Fruit fly (Drosophila melanogaster) whole organism, embryonic: ENCODE measurements around the gene CG9747.

Experiments
- ATbp ChIP-seq: fragments of 200-800 bp; sonication (Bioruptor generic); optimal IDR thresholded peaks from 2 replicates; lab custom pipeline; 2017; ENCODE audit warnings: missing biosample characterization, mild to moderate bottlenecking, missing genetic modification characterization, missing genetic modification reagents
- Blimp-1 ChIP-seq: fragments of 200-800 bp; sonication (Bioruptor generic); optimal IDR thresholded peaks from 3 replicates; lab custom pipeline; 2018; ENCODE audit warnings: missing biosample characterization, missing genetic modification characterization, mild to moderate bottlenecking, moderate library complexity, missing genetic modification reagents
- CG10209 ChIP-seq: fragments of 200-800 bp; sonication (Bioruptor generic); optimal IDR thresholded peaks from 3 replicates; lab custom pipeline; 2017; ENCODE audit warnings: missing biosample characterization, mild to moderate bottlenecking, missing genetic modification characterization, missing genetic modification reagents
- CG11504 ChIP-seq: fragments of 200-800 bp; sonication (Bioruptor generic); optimal IDR thresholded peaks from 3 replicates; lab custom pipeline; 2019; ENCODE audit warnings: missing biosample characterization, mild to moderate bottlenecking, missing genetic modification characterization, moderate library complexity
- CG12391 ChIP-seq: fragments of 200-800 bp; sonication (Bioruptor generic); optimal IDR thresholded peaks from 3 replicates; lab custom pipeline; 2018; ENCODE audit warnings: missing biosample characterization, mild to moderate bottlenecking, missing genetic modification characterization, moderate library complexity
- CG13424 ChIP-seq: fragments of 200-800 bp; sonication (Bioruptor generic); optimal IDR thresholded peaks from 2 replicates; lab custom pipeline; 2019; ENCODE audit warnings: missing biosample characterization, mild to moderate bottlenecking, missing genetic modification characterization, moderate library complexity
- CG14710 ChIP-seq: fragments of 200-800 bp; sonication (Bioruptor generic); optimal IDR thresholded peaks from 3 replicates; lab custom pipeline; 2019; ENCODE audit warnings: missing biosample characterization, mild to moderate bottlenecking, missing genetic modification characterization, moderate library complexity
- CG15269 ChIP-seq: fragments of 200-800 bp; sonication (Bioruptor generic); optimal IDR thresholded peaks from 2 replicates; lab custom pipeline; 2018; ENCODE audit warnings: missing biosample characterization, mild to moderate bottlenecking, missing genetic modification characterization, moderate library complexity
- CG1529 ChIP-seq: fragments of 200-800 bp; sonication (Bioruptor generic); optimal IDR thresholded peaks from 3 replicates; lab custom pipeline; 2018; ENCODE audit warnings: missing biosample characterization, missing genetic modification characterization
- CG15601 ChIP-seq: fragments of 200-800 bp; sonication (Bioruptor generic); optimal IDR thresholded peaks from 3 replicates; lab custom pipeline; 2019; ENCODE audit warnings: missing biosample characterization, mild to moderate bottlenecking, missing genetic modification characterization, moderate library complexity
- CG18764 ChIP-seq: fragments of 200-800 bp; sonication (Bioruptor generic); optimal IDR thresholded peaks from 3 replicates; lab custom pipeline; 2016; ENCODE audit warnings: missing biosample characterization, missing genetic modification characterization
- CG2116 ChIP-seq: fragments of 200-800 bp; sonication (Bioruptor generic); optimal IDR thresholded peaks from 3 replicates; lab custom pipeline; 2018; ENCODE audit warnings: missing biosample characterization, mild to moderate bottlenecking, missing genetic modification characterization
- CG2120 ChIP-seq: fragments of 200-800 bp; sonication (Bioruptor generic); optimal IDR thresholded peaks from 3 replicates; lab custom pipeline; 2016; ENCODE audit warnings: missing biosample characterization, missing genetic modification characterization
- CG2129 ChIP-seq: fragments of 200-800 bp; sonication (Bioruptor generic); IDR thresholded peaks from 2 replicates; pipeline ENCODE4 v1.3.6; 2022; ENCODE audit warnings: missing biosample characterization, missing genetic modification characterization; ENCODE audit not compliant: partially characterized antibody
- CG3281 ChIP-seq: fragments of 200-800 bp; sonication (Bioruptor generic); optimal IDR thresholded peaks from 3 replicates; lab custom pipeline; 2017; ENCODE audit warnings: missing biosample characterization, mild to moderate bottlenecking, missing genetic modification characterization
- CG6175 ChIP-seq: fragments of 200-800 bp; sonication (Bioruptor generic); IDR thresholded peaks from 3 replicates; pipeline ENCODE4 v1.3.6; 2022; ENCODE audit warnings: missing biosample characterization, missing genetic modification characterization
- CG8388 ChIP-seq: fragments of 200-800 bp; sonication (Bioruptor generic); optimal IDR thresholded peaks from 2 replicates; lab custom pipeline; 2019; ENCODE audit warnings: missing biosample characterization, mild to moderate bottlenecking, missing genetic modification characterization, moderate library complexity
- CG8478 ChIP-seq: fragments of >200 bp; optimal IDR thresholded peaks from 2 replicates; lab custom pipeline; 2018
- CG9817 ChIP-seq: fragments of 200-800 bp; sonication (Bioruptor generic); optimal IDR thresholded peaks from 2 replicates; lab custom pipeline; 2018; ENCODE audit warnings: missing biosample characterization, mild to moderate bottlenecking, missing genetic modification characterization, moderate library complexity
- Dbx ChIP-seq: fragments of 200-800 bp; sonication (Bioruptor generic); IDR thresholded peaks from 3 replicates; pipeline ENCODE4 v1.3.6; 2022; ENCODE audit warnings: missing biosample characterization, missing genetic modification characterization
- Fer1 ChIP-seq: fragments of 200-800 bp; sonication (Bioruptor generic); optimal IDR thresholded peaks from 2 replicates; lab custom pipeline; 2017; ENCODE audit warnings: missing biosample characterization, mild to moderate bottlenecking, missing genetic modification characterization
- Fer3 ChIP-seq: fragments of 200-800 bp; sonication (Bioruptor generic); optimal IDR thresholded peaks from 2 replicates; lab custom pipeline; 2018; ENCODE audit warnings: missing biosample characterization, mild to moderate bottlenecking, missing genetic modification characterization, moderate library complexity
- H2.0 ChIP-seq: fragments of 200-800 bp; sonication (Bioruptor generic); IDR thresholded peaks from 2 replicates; pipeline ENCODE4 v1.3.6; 2022; ENCODE audit warnings: missing biosample characterization, missing genetic modification characterization
- Hand ChIP-seq: fragments of 200-800 bp; sonication (Bioruptor generic); optimal IDR thresholded peaks from 2 replicates; lab custom pipeline; 2017; ENCODE audit warnings: mild to moderate bottlenecking, missing biosample characterization, missing genetic modification reagents, missing genetic modification characterization
- HmgZ ChIP-seq: fragments of 200-800 bp; sonication (Bioruptor generic); optimal IDR thresholded peaks from 2 replicates; lab custom pipeline; 2018; ENCODE audit warnings: missing biosample characterization, mild to moderate bottlenecking, missing genetic modification characterization
- Hr51 ChIP-seq, 2 experiments: fragments of 200-800 bp; sonication (Bioruptor generic); optimal IDR thresholded peaks; 2 replicates in 1 of 2; 3 replicates in 1 of 2; lab custom pipeline; 2016 to 2018; ENCODE audit warnings: missing biosample characterization in 2 of 2, missing genetic modification characterization in 2 of 2, mild to moderate bottlenecking in 1 of 2, moderate library complexity in 1 of 2
- Lim3 ChIP-seq: fragments of 200-800 bp; sonication (Bioruptor generic); IDR thresholded peaks from 2 replicates; pipeline ENCODE4 v1.3.6; 2022; ENCODE audit warnings: missing biosample characterization, missing genetic modification characterization
- MBD-R2 ChIP-seq: fragments of 200-800 bp; sonication (Bioruptor generic); IDR thresholded peaks from 2 replicates; pipeline ENCODE4 v1.3.6; 2022; ENCODE audit warnings: missing biosample characterization, missing genetic modification characterization
- ab ChIP-seq: fragments of 200-800 bp; sonication (Bioruptor generic); optimal IDR thresholded peaks from 2 replicates; lab custom pipeline; 2016; ENCODE audit warnings: missing biosample characterization, missing genetic modification characterization
- ato ChIP-seq: fragments of 200-800 bp; sonication (Bioruptor generic); IDR thresholded peaks from 2 replicates; pipeline ENCODE4 v1.3.6; 2022; ENCODE audit warnings: missing biosample characterization, missing genetic modification characterization; ENCODE audit not compliant: partially characterized antibody
- caup ChIP-seq: fragments of 200-800 bp; sonication (Bioruptor generic); optimal IDR thresholded peaks from 3 replicates; lab custom pipeline; 2017; ENCODE audit warnings: missing biosample characterization, mild to moderate bottlenecking, missing genetic modification characterization, moderate library complexity; ENCODE audit not compliant: severe bottlenecking
- chif ChIP-seq, 2 experiments: fragments of 200-800 bp; sonication (Bioruptor generic); optimal IDR thresholded peaks; 3 replicates each; lab custom pipeline; 2016; ENCODE audit warnings: missing biosample characterization in 2 of 2, missing genetic modification characterization in 2 of 2
- fd3F ChIP-seq: fragments of 200-800 bp; sonication (Bioruptor generic); optimal IDR thresholded peaks from 2 replicates; lab custom pipeline; 2018; ENCODE audit warnings: missing biosample characterization, mild to moderate bottlenecking, missing genetic modification characterization, moderate library complexity
- gcm ChIP-seq: fragments of 200-800 bp; sonication (Bioruptor generic); optimal IDR thresholded peaks from 2 replicates; lab custom pipeline; 2019; ENCODE audit warnings: missing biosample characterization, mild to moderate bottlenecking, missing genetic modification characterization, moderate library complexity
- gsb-n ChIP-seq: fragments of 200-800 bp; sonication (Bioruptor generic); optimal IDR thresholded peaks from 3 replicates; lab custom pipeline; 2018; ENCODE audit warnings: missing biosample characterization, mild to moderate bottlenecking, missing genetic modification characterization
- ind ChIP-seq: fragments of 200-800 bp; sonication (Bioruptor generic); optimal IDR thresholded peaks from 3 replicates; lab custom pipeline; 2016; ENCODE audit warnings: missing biosample characterization, missing genetic modification characterization
- mam ChIP-seq: fragments of 200-800 bp; sonication (Bioruptor generic); optimal IDR thresholded peaks from 3 replicates; lab custom pipeline; 2016; ENCODE audit warnings: missing biosample characterization, missing genetic modification characterization
- onecut ChIP-seq: fragments of 200-800 bp; sonication (Bioruptor generic); IDR thresholded peaks from 2 replicates; pipeline ENCODE4 v1.3.6; 2022; ENCODE audit warnings: missing biosample characterization, missing genetic modification characterization
- otp ChIP-seq: fragments of 200-800 bp; sonication (Bioruptor generic); IDR thresholded peaks from 3 replicates; pipeline ENCODE4, ENCODE4 v1.3.6; 2022; ENCODE audit warnings: missing biosample characterization, missing genetic modification characterization
- phol ChIP-seq: fragments of 200-800 bp; sonication (Bioruptor generic); optimal IDR thresholded peaks from 3 replicates; lab custom pipeline; 2018; ENCODE audit warnings: missing biosample characterization, mild to moderate bottlenecking, missing genetic modification characterization, moderate library complexity
- prd ChIP-seq, 3 experiments: fragments of >200 bp in 2 of 3; fragments of 200-800 bp in 1 of 3; sonication (Bioruptor generic) in 1 of 3; optimal IDR thresholded peaks in 2 of 3; IDR thresholded peaks in 1 of 3; 2 replicates in 2 of 3; 3 replicates in 1 of 3; pipeline versions ENCODE4 v1.3.6 to Lab custom; 2017 to 2022; ENCODE audit warnings: missing biosample characterization in 1 of 3, missing genetic modification characterization in 1 of 3
- pros ChIP-seq: fragments of 200-800 bp; sonication (Bioruptor generic); optimal IDR thresholded peaks from 3 replicates; lab custom pipeline; 2019; ENCODE audit warnings: missing biosample characterization, mild to moderate bottlenecking, missing genetic modification characterization, moderate library complexity
- row ChIP-seq: fragments of 200-800 bp; sonication (Bioruptor generic); IDR thresholded peaks from 3 replicates; pipeline ENCODE4 v1.3.6; 2022; ENCODE audit warnings: missing biosample characterization, missing genetic modification characterization
- schlank ChIP-seq: fragments of 200-800 bp; sonication (Bioruptor generic); optimal IDR thresholded peaks from 2 replicates; lab custom pipeline; 2018; ENCODE audit warnings: missing biosample characterization, mild to moderate bottlenecking, missing genetic modification characterization
- sqz ChIP-seq: fragments of 200-800 bp; sonication (Bioruptor generic); optimal IDR thresholded peaks from 3 replicates; lab custom pipeline; 2018; ENCODE audit warnings: missing biosample characterization, mild to moderate bottlenecking, missing genetic modification characterization
- tgo ChIP-seq: fragments of 200-800 bp; sonication (Bioruptor generic); IDR thresholded peaks from 3 replicates; pipeline ENCODE4 v1.3.6; 2022; ENCODE audit warnings: missing biosample characterization, missing genetic modification characterization
- tx ChIP-seq: fragments of 200-800 bp; sonication (Bioruptor generic); optimal IDR thresholded peaks from 2 replicates; lab custom pipeline; 2016; ENCODE audit warnings: missing biosample characterization, missing genetic modification characterization
- vvl ChIP-seq: fragments of 200-800 bp; sonication (Bioruptor generic); IDR thresholded peaks from 2 replicates; pipeline ENCODE4 v1.3.6; 2022; ENCODE audit warnings: missing biosample characterization, missing genetic modification characterization
- yki ChIP-seq: fragments of >200 bp; optimal IDR thresholded peaks from 3 replicates; lab custom pipeline; 2018

CG9747 gene

dm6 chr3R:30235253-30235652 is 44.2 kb upstream of the CG9747 start (continued):
- TF ChIP-seq ato (GFP tag; lab: Robert Waterston, UW) (no peak), phol (tag; lab: Kevin White, UChicago) (peak; percentile 47), vvl (GFP tag; lab: Robert Waterston, UW) (peak; percentile 39; the same call in 1 of the 2 replicates), Hand (GFP tag; lab: Kevin White, UChicago) (peak; percentile 8), Fer3 (tag; lab: Kevin White, UChicago) (peak; percentile 24), H2.0 (GFP tag; lab: Robert Waterston, UW) (0 out of 2 replicates have a peak, but pooled peaks have one; percentile 17), gcm (GFP tag; lab: Kevin White, UChicago) (peak; percentile 3), ind (GFP tag; lab: Kevin White, UChicago) (peak; percentile 8), pros (peak; percentile 86), tgo (GFP tag; lab: Robert Waterston, UW) (peak; percentile 37; the same call in 1 of the 3 replicates), Lim3 (GFP tag; lab: Robert Waterston, UW) (0 out of 2 replicates have a peak, but pooled peaks have one; percentile 16), Blimp-1 (GFP tag; lab: Kevin White, UChicago) (peak; percentile 50), CG11504 (peak; percentile 71), sqz (GFP tag; lab: Kevin White, UChicago) (peak; percentile 4), CG1529 (peak; percentile 18), Dbx (GFP tag; lab: Robert Waterston, UW) (0 out of 3 replicates have a peak, but pooled peaks have one; percentile 49), onecut (GFP tag; lab: Robert Waterston, UW) (peak; percentile 40; the same call in 1 of the 2 replicates), CG3281 (GFP tag; lab: Kevin White, UChicago) (peak; percentile 38), CG13424 (tag; lab: Kevin White, UChicago) (peak; percentile 60), caup (GFP tag; lab: Kevin White, UChicago) (peak; percentile 16), mam (GFP tag; lab: Kevin White, UChicago) (no peak), CG10209 (GFP tag; lab: Kevin White, UChicago) (peak; percentile 1), CG18764 (GFP tag; lab: Kevin White, UChicago) (no peak), fd3F (no peak), CG8388 (GFP tag; lab: Kevin White, UChicago) (peak; percentile 46), CG12391 (tag; lab: Kevin White, UChicago) (peak; percentile 39), yki (no peak), tx (no peak), HmgZ (tag; lab: Kevin White, UChicago) (peak; percentile 7), gsb-n (tag; lab: Kevin White, UChicago) (peak; percentile 10), CG6175 (no peak), otp (GFP tag; lab: Robert Waterston, UW) (0 out of 3 replicates have a peak, but pooled peaks have one; percentile 7), row (GFP tag; lab: Robert Waterston, UW) (peak; percentile 73), Hr51 (GFP tag; optimal IDR thresholded peaks at IDR 0.05; lab: Kevin White, UChicago) (peak in 1 of 2 experiments; percentile 56), CG14710 (tag; lab: Kevin White, UChicago) (peak; percentile 17), ab (GFP tag; lab: Kevin White, UChicago) (no peak), CG15269 (peak; percentile 49), Fer1 (GFP tag; lab: Kevin White, UChicago) (peak; percentile 35), CG2129 (GFP tag; lab: Robert Waterston, UW) (no peak), prd (optimal IDR thresholded peaks at IDR 0.05; lab: Kevin White, UChicago) (no peak), prd (GFP tag; IDR thresholded peaks at IDR 0.05; lab: Robert Waterston, UW) (peak; percentile 55), CG9817 (tag; lab: Kevin White, UChicago) (peak; percentile 1), CG2116 (GFP tag; lab: Kevin White, UChicago) (no peak), chif (GFP tag; optimal IDR thresholded peaks at IDR 0.05; lab: Kevin White, UChicago) (peak in 1 of 2 experiments; percentile 8), CG15601 (peak; percentile 30), CG2120 (GFP tag; lab: Kevin White, UChicago) (peak; percentile 37), CG8478 (lab: Kevin White, UChicago) (no peak), schlank (no peak), ATbp (GFP tag; lab: Kevin White, UChicago) (peak; percentile 31), MBD-R2 (GFP tag; lab: Robert Waterston, UW) (no peak)
